Fruit fly (Drosophila melanogaster) Kc167 (cell line): ENCODE data around the gene CG8419.

Experiments used
- Myc ChIP-seq: fragments of >200 bp; optimal IDR thresholded peaks from 2 replicates; lab custom pipeline; 2017; ENCODE audit warnings: missing external identifiers
- h ChIP-seq: fragments of >200 bp; optimal IDR thresholded peaks from 3 replicates; lab custom pipeline; 2018; ENCODE audit warnings: missing external identifiers
- insv ChIP-seq: fragments of >200 bp; optimal IDR thresholded peaks from 3 replicates; lab custom pipeline; 2018; ENCODE audit warnings: missing external identifiers
- psq ChIP-seq: fragments of >200 bp; optimal IDR thresholded peaks from 2 replicates; lab custom pipeline; 2017; ENCODE audit warnings: missing external identifiers
- ttk ChIP-seq: sonication (Bioruptor generic); optimal IDR thresholded peaks from 2 replicates; lab custom pipeline; 2017; ENCODE audit warnings: missing external identifiers

DNA sequence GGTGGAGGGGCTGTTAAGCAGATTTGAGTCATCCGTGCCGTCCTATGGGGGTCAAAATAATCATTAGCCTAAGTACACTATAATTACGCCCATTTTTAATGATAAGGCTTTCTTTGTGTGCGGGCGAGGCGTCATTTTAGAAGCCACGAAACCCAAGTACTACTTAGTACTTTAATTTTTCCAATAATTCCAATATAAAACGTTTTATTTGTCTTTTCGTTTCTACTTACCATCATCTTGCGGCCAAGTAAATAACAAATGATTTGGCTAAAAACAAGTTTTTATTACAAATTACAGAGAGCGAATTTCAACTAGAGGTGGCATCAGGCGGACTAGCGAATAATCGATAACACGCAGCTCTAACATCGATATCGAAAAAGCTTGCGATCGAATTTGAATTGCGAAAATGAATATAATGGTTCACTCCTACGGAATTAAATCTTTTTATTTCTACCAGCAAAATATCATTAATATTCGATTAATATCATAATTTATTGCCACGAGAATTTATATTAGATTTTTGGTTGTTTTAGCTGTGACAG, 14.5 kb downstream of the CG8419 start, which contains the start of gene Snx6:
- TF ChIP-seq insv (lab: Kevin White, UChicago): no peak
- TF ChIP-seq ttk (lab: Kevin White, UChicago): no peak
- no peak for TF ChIP-seq Myc (lab: Kevin White, UChicago)
- TF ChIP-seq psq (lab: Kevin White, UChicago): no peak
- TF ChIP-seq h (lab: Kevin White, UChicago): no peak
